Worm (Caenorhabditis elegans): ENCODE measurements around the gene irld-62.

irld-62 gene

ce11 chrV:15287856-15288255 is 23.0 kb upstream of the irld-62 start, which contains the start of gene cyp-34A1:
cyp-34A1 (minus strand) TSS chrV:15287956.
- TF ChIP-seq elt-4 (tag; optimal IDR thresholded peaks at IDR 0.05) (no peak), ceh-45 (GFP tag; IDR thresholded peaks at IDR 0.05) (no peak), unc-42 (tag; optimal IDR thresholded peaks at IDR 0.05) (no peak), hlh-6 (tag; optimal IDR thresholded peaks at IDR 0.05) (no peak), nhr-11 (tag; optimal IDR thresholded peaks at IDR 0.05) (no peak), fkh-6 (tag; optimal IDR thresholded peaks at IDR 0.05) (no peak), ama-1 (optimal IDR thresholded peaks at IDR 0.05) (no peak), unc-3 (GFP tag; conservative IDR thresholded peaks at IDR 0.05) (no peak), unc-3 (tag; optimal IDR thresholded peaks at IDR 0.05) (no peak), dve-1 (tag; optimal IDR thresholded peaks at IDR 0.05) (no peak), ceh-22 (tag; optimal IDR thresholded peaks at IDR 0.05) (no peak)

- TF ChIP-seq ceh-14 (tag; optimal IDR thresholded peaks at IDR 0.05) (no peak), hlh-8 (tag; optimal IDR thresholded peaks at IDR 0.05) (no peak), pha-4 (tag; optimal IDR thresholded peaks at IDR 0.05) (no peak), unc-86 (tag; optimal IDR thresholded peaks at IDR 0.05) (no peak), ceh-22 (tag; optimal IDR thresholded peaks at IDR 0.05) (no peak), ceh-18 (tag; optimal IDR thresholded peaks at IDR 0.05) (no peak), nfya-1 (tag; optimal IDR thresholded peaks at IDR 0.05) (no peak), hlh-13 (GFP tag; optimal IDR thresholded peaks at IDR 0.05) (no peak)
Measured at ce11 chrV:15290995-15291394, 19.9 kb upstream of the irld-62 start, which contains the start of gene cyp-34A2. cyp-34A2 (minus strand) TSS chrV:15291095.

ce11 chrV:15293865-15294264 is 17.0 kb upstream of the irld-62 start, which contains the start of gene str-96:
str-96 (minus strand) TSS chrV:15293965.
- TF ChIP-seq ahr-1 (tag; optimal IDR thresholded peaks at IDR 0.05) (no peak), unc-86 (tag; optimal IDR thresholded peaks at IDR 0.05) (no peak), ceh-9 (tag; optimal IDR thresholded peaks at IDR 0.05) (no peak), hlh-8 (tag; optimal IDR thresholded peaks at IDR 0.05) (no peak), tbx-7 (tag; optimal IDR thresholded peaks at IDR 0.05) (no peak), madf-2 (tag; optimal IDR thresholded peaks at IDR 0.05) (no peak), dve-1 (tag; optimal IDR thresholded peaks at IDR 0.05) (no peak), elt-2 (tag; optimal IDR thresholded peaks at IDR 0.05) (no peak), ceh-6 (GFP tag; optimal IDR thresholded peaks at IDR 0.05) (no peak), hlh-13 (GFP tag; optimal IDR thresholded peaks at IDR 0.05) (no peak), unc-42 (tag; optimal IDR thresholded peaks at IDR 0.05) (no peak), ceh-22 (tag; optimal IDR thresholded peaks at IDR 0.05) (no peak), C08G9.2 (tag; optimal IDR thresholded peaks at IDR 0.05) (no peak), unc-55 (GFP tag; optimal IDR thresholded peaks at IDR 0.05) (no peak), hlh-15 (tag; optimal IDR thresholded peaks at IDR 0.05) (no peak), ceh-24 (tag; optimal IDR thresholded peaks at IDR 0.05) (no peak), elt-4 (tag; optimal IDR thresholded peaks at IDR 0.05) (no peak), tbx-2 (tag; optimal IDR thresholded peaks at IDR 0.05) (no peak)

- no peak for TF ChIP-seq pqm-1 (tag; optimal IDR thresholded peaks at IDR 0.05)
- no peak for TF ChIP-seq sox-4 (tag; optimal IDR thresholded peaks at IDR 0.05)
- no peak for TF ChIP-seq pag-3 (tag; optimal IDR thresholded peaks at IDR 0.05; ENCODE audit: borderline replicate concordance)
- peak; percentile 66 for TF ChIP-seq elt-2 (tag; optimal IDR thresholded peaks at IDR 0.05)
Measured at ce11 chrV:15298597-15298996, 12.3 kb upstream of the irld-62 start, which contains the start of gene cpr-3. cpr-3 (minus strand) TSS chrV:15298700.

ce11 chrV:15303625-15304024 is 7.3 kb upstream of the irld-62 start, which contains the start of gene srx-48:
srx-48 (minus strand) TSS chrV:15303725.
- TF ChIP-seq gmeb-2 (tag; optimal IDR thresholded peaks at IDR 0.05) (no peak), unc-3 (GFP tag; conservative IDR thresholded peaks at IDR 0.05) (no peak), unc-3 (tag; optimal IDR thresholded peaks at IDR 0.05) (no peak), npax-4 (tag; optimal IDR thresholded peaks at IDR 0.05) (no peak), tbx-7 (tag; optimal IDR thresholded peaks at IDR 0.05) (no peak), ceh-18 (tag; optimal IDR thresholded peaks at IDR 0.05) (no peak), K02D7.2 (tag; optimal IDR thresholded peaks at IDR 0.05) (no peak), unc-55 (GFP tag; optimal IDR thresholded peaks at IDR 0.05) (no peak), nhr-11 (tag; optimal IDR thresholded peaks at IDR 0.05) (no peak), ets-4 (tag; optimal IDR thresholded peaks at IDR 0.05) (no peak), rnt-1 (tag; optimal IDR thresholded peaks at IDR 0.05) (no peak), tbx-2 (tag; optimal IDR thresholded peaks at IDR 0.05) (no peak)
